Comparison of ENCODE assay signal across 1 fruit fly cellular context in genomic region chr3R:31062344-31062964, dm6.
TF ChIP-seq lines count a peak whose summit lies in the region.

No protein-coding gene starts in this region.

TF ChIP-seq in whole organism, embryonic, 481 proteins besides CTCF, POLR2A, EP300 and RAD21 (continued from another document):
- peak; percentile 23 for TF ChIP-seq PHDP (tag; optimal IDR thresholded peaks at IDR 0.05; lab: Kevin White, UChicago)
- peak; percentile 87 for TF ChIP-seq sens (GFP tag; lab: Kevin White, UChicago)
- peak in 1 of 2 experiments; percentile 35 for TF ChIP-seq chif (GFP tag; optimal IDR thresholded peaks at IDR 0.05; lab: Kevin White, UChicago)
